Worm (Caenorhabditis elegans): ENCODE results near the gene T24H7.8.

Gene T24H7.8

ce11 chrII:6273916-6274315, 32.1 kb downstream of the T24H7.8 start, which contains the start of gene bpl-1:
TSS of gene bpl-1 (plus strand) at chrII:6274216.
- peak; percentile 38 for TF ChIP-seq nfya-1 (tag; optimal IDR thresholded peaks at IDR 0.05; ENCODE audit: insufficient read depth)
- TF ChIP-seq eor-1 (tag; optimal IDR thresholded peaks at IDR 0.05), result no peak
- peak; percentile 37 for TF ChIP-seq lin-39 (tag; optimal IDR thresholded peaks at IDR 0.05)

ce11 chrII:6281002-6281401, 39.1 kb downstream of the T24H7.8 start, which contains the start of gene scly-1:
TSS of gene scly-1 (minus strand) at chrII:6281102.
- TF ChIP-seq ceh-82 (tag; optimal IDR thresholded peaks at IDR 0.05) (no peak), fkh-2 (tag; optimal IDR thresholded peaks at IDR 0.05) (no peak), snpc-4 (tag; optimal IDR thresholded peaks at IDR 0.05) (no peak), zag-1 (tag; optimal IDR thresholded peaks at IDR 0.05) (no peak), nhr-12 (tag; optimal IDR thresholded peaks at IDR 0.05) (no peak)

ce11 chrII:6281903-6282302, 40.0 kb downstream of the T24H7.8 start:
- peak; percentile 66 for TF ChIP-seq elt-2 (tag; optimal IDR thresholded peaks at IDR 0.05)
- no peak for TF ChIP-seq mdl-1 (tag; optimal IDR thresholded peaks at IDR 0.05)
- no peak for TF ChIP-seq unc-39 (tag; optimal IDR thresholded peaks at IDR 0.05)
- TF ChIP-seq ceh-82 (tag; optimal IDR thresholded peaks at IDR 0.05), result no peak
- no peak for TF ChIP-seq hmg-11 (tag; optimal IDR thresholded peaks at IDR 0.05)
- TF ChIP-seq lin-15B (tag; optimal IDR thresholded peaks at IDR 0.05), result peak; percentile 17
- no peak for TF ChIP-seq elt-1 (tag; optimal IDR thresholded peaks at IDR 0.05)
- no peak for TF ChIP-seq nhr-25 (tag; optimal IDR thresholded peaks at IDR 0.05)
- no peak for TF ChIP-seq nhr-23 (tag; optimal IDR thresholded peaks at IDR 0.05)
- TF ChIP-seq pqm-1 (tag; optimal IDR thresholded peaks at IDR 0.05), result peak; percentile 68
- no peak for TF ChIP-seq elt-3 (tag; optimal IDR thresholded peaks at IDR 0.05)
- TF ChIP-seq nhr-237 (tag; optimal IDR thresholded peaks at IDR 0.05), result no peak
- peak; percentile 9 for TF ChIP-seq pha-4 (tag; optimal IDR thresholded peaks at IDR 0.05)
- no peak for TF ChIP-seq ceh-28 (tag; optimal IDR thresholded peaks at IDR 0.05)
- TF ChIP-seq ceh-9 (tag; optimal IDR thresholded peaks at IDR 0.05), result no peak
- TF ChIP-seq sea-2 (GFP tag; optimal IDR thresholded peaks at IDR 0.05), result no peak
- TF ChIP-seq ztf-4 (tag; optimal IDR thresholded peaks at IDR 0.05), result no peak
- TF ChIP-seq mml-1 (tag; optimal IDR thresholded peaks at IDR 0.05), result no peak
- no peak for TF ChIP-seq daf-12 (tag; optimal IDR thresholded peaks at IDR 0.05)
- TF ChIP-seq tbx-2 (tag; optimal IDR thresholded peaks at IDR 0.05), result no peak
- no peak for TF ChIP-seq fkh-2 (tag; optimal IDR thresholded peaks at IDR 0.05)
- TF ChIP-seq nfya-1 (tag; optimal IDR thresholded peaks at IDR 0.05; ENCODE audit: insufficient read depth), result no peak
- no peak for TF ChIP-seq nhr-76 (tag; optimal IDR thresholded peaks at IDR 0.05)

- no peak for TF ChIP-seq fkh-2 (tag; optimal IDR thresholded peaks at IDR 0.05)
- peak; percentile 14 for TF ChIP-seq pha-4 (tag; optimal IDR thresholded peaks at IDR 0.05)
- TF ChIP-seq elt-2 (tag; optimal IDR thresholded peaks at IDR 0.05), result peak; percentile 88
- peak; percentile 61 for TF ChIP-seq pqm-1 (tag; optimal IDR thresholded peaks at IDR 0.05)
- TF ChIP-seq jun-1 (tag; optimal IDR thresholded peaks at IDR 0.05), result peak; percentile 21
- TF ChIP-seq tbx-2 (tag; optimal IDR thresholded peaks at IDR 0.05), result no peak
- no peak for TF ChIP-seq lin-15B (tag; optimal IDR thresholded peaks at IDR 0.05)
- TF ChIP-seq sea-2 (GFP tag; optimal IDR thresholded peaks at IDR 0.05), result no peak
Measured at ce11 chrII:6283074-6283473, 41.2 kb downstream of the T24H7.8 start, which contains the start of gene F13H8.1. TSS of gene F13H8.1 (plus strand) at chrII:6283384.

- TF ChIP-seq nhr-11 (tag; optimal IDR thresholded peaks at IDR 0.05) (no peak), pqm-1 (tag; optimal IDR thresholded peaks at IDR 0.05) (no peak), ama-1 (optimal IDR thresholded peaks at IDR 0.05) (no peak), sea-2 (GFP tag; optimal IDR thresholded peaks at IDR 0.05) (no peak), ceh-28 (tag; optimal IDR thresholded peaks at IDR 0.05) (no peak), zag-1 (tag; optimal IDR thresholded peaks at IDR 0.05) (no peak), ztf-11 (tag; optimal IDR thresholded peaks at IDR 0.05) (no peak), nhr-23 (tag; optimal IDR thresholded peaks at IDR 0.05) (no peak), ceh-82 (tag; optimal IDR thresholded peaks at IDR 0.05) (no peak), nhr-76 (tag; optimal IDR thresholded peaks at IDR 0.05) (no peak), aly-2 (tag; optimal IDR thresholded peaks at IDR 0.05) (no peak), nhr-67 (tag; optimal IDR thresholded peaks at IDR 0.05) (no peak), ZK546.5 (tag; optimal IDR thresholded peaks at IDR 0.05) (no peak), egl-5 (tag; optimal IDR thresholded peaks at IDR 0.05) (no peak)
Measured at ce11 chrII:6286865-6287264, 45.0 kb downstream of the T24H7.8 start, which contains the start of gene F13H8.6. TSS of gene F13H8.6 (minus strand) at chrII:6286965.

Data from whole organism, L3 larva.